Worm (Caenorhabditis elegans): Measurements from ENCODE around the gene T12A7.6.

T12A7.6 gene

DNA sequence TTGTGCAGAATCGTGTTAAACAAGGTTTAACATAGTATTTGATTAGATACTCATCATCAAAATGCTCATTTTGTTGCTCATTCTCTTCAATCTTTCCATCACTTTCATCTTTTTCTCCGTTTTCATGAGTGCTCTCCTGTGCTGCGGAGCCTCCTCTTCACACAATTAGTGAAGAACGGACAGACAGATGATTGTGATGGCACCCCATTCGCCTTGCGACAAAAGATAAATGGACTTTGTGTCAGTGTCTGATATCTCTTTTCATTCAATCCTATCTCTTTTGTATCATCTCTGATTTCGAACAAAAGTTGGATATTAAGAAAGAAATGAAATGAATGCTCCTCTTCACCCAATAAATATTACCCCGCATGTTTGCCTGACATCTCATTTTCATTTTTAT, 38.7 kb upstream of the T12A7.6 start:
- TF ChIP-seq pha-4 (tag; optimal IDR thresholded peaks at IDR 0.05) (peak; percentile 31), unc-62 (GFP tag; optimal IDR thresholded peaks at IDR 0.05) (peak; percentile 92), sptf-1 (tag; optimal IDR thresholded peaks at IDR 0.05) (no peak), hlh-1 (tag; optimal IDR thresholded peaks at IDR 0.05) (peak; percentile 16), unc-120 (tag; optimal IDR thresholded peaks at IDR 0.05; ENCODE audit: poor library complexity, severe bottlenecking) (peak; percentile 75)

DNA sequence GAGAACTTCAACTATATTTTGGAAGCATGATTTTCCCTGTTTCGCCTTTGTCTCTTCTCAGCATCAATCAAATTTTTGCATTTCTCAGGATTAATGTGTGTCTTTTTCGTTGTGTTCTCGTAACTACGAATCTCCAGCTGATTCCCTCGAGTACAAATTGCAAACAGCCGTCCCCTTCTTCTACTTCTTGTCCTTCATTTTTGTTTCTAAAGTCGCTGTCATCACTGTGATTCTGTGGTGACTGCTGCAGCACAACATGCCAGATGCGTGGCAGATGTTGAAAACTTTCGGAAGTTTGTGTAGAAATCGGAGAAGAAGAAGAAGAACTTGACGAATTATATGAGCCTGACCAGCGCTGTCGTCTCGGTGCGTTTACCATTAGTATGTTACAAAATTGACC, 35.7 kb upstream of the T12A7.6 start:
- TF ChIP-seq hlh-1 (tag; optimal IDR thresholded peaks at IDR 0.05) (peak; percentile 42), tbx-8 (GFP tag; optimal IDR thresholded peaks at IDR 0.05) (no peak)

DNA sequence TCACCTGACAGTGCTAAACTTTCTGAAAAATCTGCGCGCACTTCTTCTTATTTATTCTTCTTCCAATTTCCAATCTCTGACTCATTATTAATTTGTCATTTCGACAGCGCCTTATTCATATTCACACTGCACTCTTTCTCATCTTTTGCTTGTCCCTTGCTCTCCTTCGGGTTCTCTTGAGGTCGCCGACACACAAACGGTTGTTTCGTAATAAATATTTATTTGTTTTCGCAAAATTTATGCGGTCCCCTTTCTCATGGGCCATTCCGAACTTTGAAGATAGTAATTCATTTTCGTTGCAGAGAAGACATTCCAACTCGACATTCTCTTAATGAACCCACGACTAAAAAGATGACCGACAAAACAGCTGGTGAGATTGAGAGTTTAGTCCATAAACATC, 34.3 kb upstream of the T12A7.6 start, which contains the start of gene magi-1:
Gene magi-1, plus strand, starts transcription at position 301 of the 400 bp plus-strand sequence.
- no peak for TF ChIP-seq mep-1 (tag; optimal IDR thresholded peaks at IDR 0.05)
- no peak for TF ChIP-seq bed-3 (GFP tag; optimal IDR thresholded peaks at IDR 0.05)
- no peak for TF ChIP-seq mab-5 (tag; optimal IDR thresholded peaks at IDR 0.05)
- TF ChIP-seq elt-3 (tag; optimal IDR thresholded peaks at IDR 0.05): no peak
- TF ChIP-seq unc-39 (tag; optimal IDR thresholded peaks at IDR 0.05): no peak
- no peak for TF ChIP-seq ceh-83 (GFP tag; optimal IDR thresholded peaks at IDR 0.05)
- no peak for TF ChIP-seq lin-13 (tag; optimal IDR thresholded peaks at IDR 0.05)
- no peak for TF ChIP-seq ceh-39 (tag; optimal IDR thresholded peaks at IDR 0.05)
- TF ChIP-seq sptf-1 (tag; optimal IDR thresholded peaks at IDR 0.05): no peak
- TF ChIP-seq ztf-11 (tag; optimal IDR thresholded peaks at IDR 0.05): no peak
- TF ChIP-seq nhr-12 (tag; optimal IDR thresholded peaks at IDR 0.05): no peak
- TF ChIP-seq lin-32 (GFP tag; optimal IDR thresholded peaks at IDR 0.05): no peak
- TF ChIP-seq ceh-43 (GFP tag; optimal IDR thresholded peaks at IDR 0.05): no peak
- no peak for TF ChIP-seq hlh-1 (tag; optimal IDR thresholded peaks at IDR 0.05)
- TF ChIP-seq ces-1 (GFP tag; optimal IDR thresholded peaks at IDR 0.05): no peak

DNA sequence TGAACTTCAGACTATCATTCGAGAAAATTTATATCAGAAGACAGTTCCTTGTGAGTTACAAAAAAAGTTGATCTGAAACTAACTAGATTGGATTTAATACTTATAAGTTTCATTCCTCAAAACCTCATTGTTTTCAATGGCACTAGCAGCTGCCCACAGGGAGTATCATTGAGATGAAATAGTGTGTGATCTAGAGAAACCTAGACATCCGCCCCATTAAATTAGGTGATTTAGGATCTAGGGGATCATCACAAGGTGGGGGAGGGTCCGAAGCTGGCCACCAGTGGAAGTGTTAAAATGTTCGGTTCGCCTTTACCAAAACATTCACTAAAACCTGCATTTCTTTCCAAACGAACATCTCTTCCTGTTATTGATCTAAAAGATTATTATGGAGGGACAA, 32.6 kb upstream of the T12A7.6 start:
- peak; percentile 14 for TF ChIP-seq hlh-1 (tag; optimal IDR thresholded peaks at IDR 0.05)
- TF ChIP-seq drap-1 (GFP tag; optimal IDR thresholded peaks at IDR 0.05): no peak

DNA sequence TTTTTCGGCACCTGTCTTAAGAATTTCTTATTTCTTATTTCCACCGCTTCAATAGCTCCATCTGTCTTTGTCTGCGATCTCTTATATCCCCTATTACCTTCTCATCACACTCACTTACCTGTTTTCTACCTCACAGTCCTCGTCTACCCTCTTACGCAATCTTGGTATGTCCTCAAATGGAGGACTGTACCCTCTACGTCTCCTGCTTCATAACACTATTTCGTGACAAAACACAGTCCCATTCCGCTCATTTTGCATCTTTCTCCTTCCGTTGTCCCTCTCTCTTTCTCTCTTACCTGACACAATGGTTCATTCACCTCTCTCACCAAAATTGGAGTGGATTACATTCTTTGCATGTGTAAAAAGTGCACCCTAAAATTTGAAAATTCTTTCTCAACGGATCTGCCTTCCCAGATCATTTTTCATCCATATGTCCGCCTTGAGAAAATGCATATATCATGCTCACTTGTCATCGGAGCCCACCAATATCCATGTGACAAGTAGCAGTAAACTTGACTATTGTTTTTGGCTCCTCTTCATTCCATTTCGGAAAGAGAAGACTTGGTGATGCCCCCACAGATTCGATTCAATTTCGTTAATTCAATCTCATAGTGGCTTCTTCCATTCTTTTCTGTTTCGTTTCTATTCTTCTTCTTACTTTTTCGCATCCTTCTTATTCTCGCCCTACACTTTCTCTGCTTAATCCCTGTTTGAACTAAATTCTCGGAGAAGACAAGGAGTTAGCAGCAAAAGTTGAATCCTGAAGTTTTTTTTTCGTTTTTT, 31.7 kb upstream of the T12A7.6 start:
- TF ChIP-seq M03D4.4 (tag; optimal IDR thresholded peaks at IDR 0.05) (no peak), zip-8 (tag; optimal IDR thresholded peaks at IDR 0.05) (peak; percentile 69), ces-1 (GFP tag; optimal IDR thresholded peaks at IDR 0.05) (peak; percentile 98), cnd-1 (tag; optimal IDR thresholded peaks at IDR 0.05) (peak; percentile 34), unc-120 (tag; optimal IDR thresholded peaks at IDR 0.05; ENCODE audit: poor library complexity, severe bottlenecking) (no peak), nhr-2 (tag; optimal IDR thresholded peaks at IDR 0.05) (peak; percentile 99), ceh-39 (tag; optimal IDR thresholded peaks at IDR 0.05) (peak; percentile 1), mep-1 (tag; optimal IDR thresholded peaks at IDR 0.05) (no peak), sem-2 (GFP tag; optimal IDR thresholded peaks at IDR 0.05) (no peak), mls-2 (tag; optimal IDR thresholded peaks at IDR 0.05) (peak; percentile 30)

DNA sequence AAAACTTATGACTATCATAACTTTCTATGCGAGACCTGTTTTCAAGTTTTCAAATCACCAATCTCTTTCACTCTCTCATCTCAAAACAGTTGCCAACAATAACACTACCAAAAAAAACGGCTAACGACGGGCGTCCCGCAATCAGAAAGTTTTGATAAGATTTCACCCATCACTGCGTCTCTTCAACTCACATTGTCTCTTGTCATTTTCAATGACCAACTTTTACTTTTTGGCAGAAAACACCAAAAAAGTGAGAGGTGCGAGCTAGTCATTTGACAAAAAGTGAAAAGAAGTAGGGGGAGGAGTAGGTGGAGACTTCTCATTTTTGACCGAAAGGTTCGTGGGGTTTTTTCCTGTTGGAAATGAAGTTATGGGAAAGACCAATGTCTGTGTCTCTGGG, 30.4 kb upstream of the T12A7.6 start:
- TF ChIP-seq blmp-1 (tag; optimal IDR thresholded peaks at IDR 0.05) (peak; percentile 47), unc-62 (GFP tag; optimal IDR thresholded peaks at IDR 0.05) (no peak)

DNA sequence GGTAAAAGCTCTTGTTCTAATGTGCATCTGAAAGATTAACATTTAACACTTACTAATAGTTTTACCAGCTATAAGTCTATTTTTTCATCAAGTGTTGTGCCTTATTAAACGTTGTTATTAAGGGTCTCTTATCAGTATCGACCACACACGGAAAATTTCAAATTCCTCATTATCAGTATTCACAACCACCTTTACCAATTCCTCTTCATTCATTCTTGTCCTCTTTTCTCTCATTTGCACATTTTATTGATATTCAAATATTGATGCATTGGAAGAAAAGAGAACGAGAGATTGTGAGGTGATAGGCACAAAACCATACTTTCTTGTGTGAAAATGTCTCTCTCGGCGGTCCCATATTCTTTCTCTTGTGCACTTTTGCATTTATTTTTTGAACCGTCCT, 27.1 kb upstream of the T12A7.6 start:
- no peak for TF ChIP-seq mep-1 (tag; optimal IDR thresholded peaks at IDR 0.05)

Measured in whole organism, mixed stage, embryonic.